Fruit fly (Drosophila melanogaster) whole organism, prepupa: ENCODE measurements around the gene DNaseII.
A peak's percentile ranks its signal among the peaks of the same experiment; 100 is the strongest.

Source experiments
- Blimp-1 ChIP-seq: fragments of 200-800 bp; sonication (Bioruptor generic); optimal IDR thresholded peaks from 3 replicates; lab custom pipeline; 2017; ENCODE audit warnings: missing biosample characterization, missing genetic modification characterization, mild to moderate bottlenecking, moderate library complexity, missing genetic modification reagents
- CG10631 ChIP-seq: fragments of 200-800 bp; sonication (Bioruptor generic); optimal IDR thresholded peaks from 2 replicates; lab custom pipeline; 2016; ENCODE audit warnings: missing biosample characterization, missing genetic modification characterization
- CG10669 ChIP-seq: fragments of 200-800 bp; sonication (Bioruptor generic); optimal IDR thresholded peaks from 3 replicates; lab custom pipeline; 2018; ENCODE audit warnings: missing biosample characterization, mild to moderate bottlenecking, missing genetic modification characterization, moderate library complexity
- CG11294 ChIP-seq: fragments of 200-800 bp; sonication (Bioruptor generic); IDR thresholded peaks from 2 replicates; pipeline ENCODE4 v1.3.6; 2022; ENCODE audit warnings: missing biosample characterization, missing genetic modification characterization
- CG11762 ChIP-seq: fragments of 200-800 bp; sonication (Bioruptor generic); optimal IDR thresholded peaks from 3 replicates; lab custom pipeline; 2016; ENCODE audit warnings: missing biosample characterization, missing genetic modification characterization; ENCODE audit not compliant: insufficient read depth
- CG15336 ChIP-seq: fragments of 200-800 bp; sonication (Bioruptor generic); IDR thresholded peaks from 2 replicates; pipeline ENCODE4 v1.3.6; 2022; ENCODE audit warnings: missing biosample characterization, missing genetic modification characterization
- CG16779 ChIP-seq: fragments of 200-800 bp; sonication (Bioruptor generic); optimal IDR thresholded peaks from 3 replicates; lab custom pipeline; 2017; ENCODE audit warnings: missing biosample characterization, mild to moderate bottlenecking, missing genetic modification characterization
- CG3032 ChIP-seq: fragments of 200-800 bp; optimal IDR thresholded peaks from 2 replicates; lab custom pipeline; 2019; ENCODE audit warnings: missing biosample characterization, mild to moderate bottlenecking, missing genetic modification characterization, moderate library complexity
- CG32006 ChIP-seq: fragments of 200-800 bp; sonication (Bioruptor generic); optimal IDR thresholded peaks from 3 replicates; lab custom pipeline; 2017; ENCODE audit warnings: missing biosample characterization, mild to moderate bottlenecking, missing genetic modification characterization
- CG3919 ChIP-seq: fragments of 200-800 bp; sonication (Bioruptor generic); optimal IDR thresholded peaks from 3 replicates; lab custom pipeline; 2016; ENCODE audit warnings: missing biosample characterization, missing genetic modification characterization
- CG4318 ChIP-seq: fragments of 200-800 bp; sonication (Bioruptor generic); optimal IDR thresholded peaks from 3 replicates; lab custom pipeline; 2017; ENCODE audit warnings: missing biosample characterization, mild to moderate bottlenecking, missing genetic modification characterization
- CG6163 ChIP-seq: fragments of 200-800 bp; sonication (Bioruptor generic); IDR thresholded peaks from 3 replicates; pipeline ENCODE4 v1.3.6; 2022; ENCODE audit warnings: missing biosample characterization, missing genetic modification characterization
- CG6792 ChIP-seq: fragments of 200-800 bp; sonication (Bioruptor generic); optimal IDR thresholded peaks from 3 replicates; lab custom pipeline; 2016; ENCODE audit warnings: missing biosample characterization, missing genetic modification characterization
- CG6854 ChIP-seq: fragments of 200-800 bp; sonication (Bioruptor generic); optimal IDR thresholded peaks from 2 replicates; lab custom pipeline; 2017; ENCODE audit warnings: missing biosample characterization, mild to moderate bottlenecking, missing genetic modification characterization
- CG8119 ChIP-seq: fragments of 200-800 bp; sonication (Bioruptor generic); IDR thresholded peaks from 3 replicates; pipeline ENCODE4 v1.3.6; 2022; ENCODE audit warnings: missing biosample characterization, missing genetic modification characterization
- CG8319 ChIP-seq: fragments of 200-800 bp; sonication (Bioruptor generic); optimal IDR thresholded peaks from 3 replicates; lab custom pipeline; 2016; ENCODE audit warnings: missing biosample characterization, missing genetic modification characterization
- CG8632 ChIP-seq: fragments of 200-800 bp; sonication (Bioruptor generic); optimal IDR thresholded peaks from 3 replicates; lab custom pipeline; 2016; ENCODE audit warnings: missing biosample characterization, missing genetic modification characterization
- CG9139 ChIP-seq: fragments of 200-800 bp; sonication (Bioruptor generic); optimal IDR thresholded peaks from 3 replicates; lab custom pipeline; 2017; ENCODE audit warnings: missing biosample characterization, mild to moderate bottlenecking, missing genetic modification characterization
- Eip78C ChIP-seq: fragments of 200-800 bp; sonication (Bioruptor generic); peaks from one replicate; lab custom pipeline; 2016; ENCODE audit warnings: missing biosample characterization, missing genetic modification characterization
- Eip93F ChIP-seq: fragments of 200-800 bp; sonication (Bioruptor generic); optimal IDR thresholded peaks from 2 replicates; lab custom pipeline; 2016; ENCODE audit warnings: missing biosample characterization, mild to moderate bottlenecking, missing genetic modification characterization
- Ets21C ChIP-seq: fragments of 200-800 bp; sonication (Bioruptor generic); optimal IDR thresholded peaks from 3 replicates; lab custom pipeline; 2016; ENCODE audit warnings: missing biosample characterization, missing genetic modification characterization
- Ets96B ChIP-seq: fragments of 200-800 bp; optimal IDR thresholded peaks from 2 replicates; lab custom pipeline; 2019; ENCODE audit warnings: missing biosample characterization, mild to moderate bottlenecking, missing genetic modification characterization, moderate library complexity
- Gug ChIP-seq: fragments of 200-800 bp; sonication (Bioruptor generic); IDR thresholded peaks from 2 replicates; pipeline ENCODE4 v1.3.6; 2022; ENCODE audit warnings: missing biosample characterization, missing genetic modification characterization
- Hr38 ChIP-seq: sonication (Bioruptor generic); optimal IDR thresholded peaks from 2 replicates; lab custom pipeline; 2016; ENCODE audit warnings: missing biosample characterization, missing genetic modification characterization
- Hr39 ChIP-seq: fragments of 200-800 bp; sonication (Bioruptor generic); optimal IDR thresholded peaks from 2 replicates; lab custom pipeline; 2016; ENCODE audit warnings: missing biosample characterization, missing genetic modification characterization
- Hr4 ChIP-seq: fragments of 200-800 bp; sonication (Bioruptor generic); optimal IDR thresholded peaks from 3 replicates; lab custom pipeline; 2016; ENCODE audit warnings: missing biosample characterization, missing genetic modification characterization
- Lpt ChIP-seq: fragments of 200-800 bp; sonication (Bioruptor generic); optimal IDR thresholded peaks from 3 replicates; lab custom pipeline; 2016; ENCODE audit warnings: missing biosample characterization, missing genetic modification characterization
- Met ChIP-seq: fragments of 200-800 bp; sonication (Bioruptor generic); optimal IDR thresholded peaks from 3 replicates; lab custom pipeline; 2016; ENCODE audit warnings: missing biosample characterization, missing genetic modification characterization
- OdsH ChIP-seq: fragments of 200-800 bp; sonication (Bioruptor generic); optimal IDR thresholded peaks from 3 replicates; lab custom pipeline; 2016; ENCODE audit warnings: missing biosample characterization, missing genetic modification characterization
- Sox102F ChIP-seq: fragments of 200-800 bp; sonication (Bioruptor generic); optimal IDR thresholded peaks from 2 replicates; lab custom pipeline; 2016; ENCODE audit warnings: missing biosample characterization, mild to moderate bottlenecking, missing genetic modification characterization
- Sox15 ChIP-seq: fragments of 200-800 bp; sonication (Bioruptor generic); optimal IDR thresholded peaks from 3 replicates; lab custom pipeline; 2016; ENCODE audit warnings: missing biosample characterization, missing genetic modification characterization
- achi ChIP-seq: fragments of 200-800 bp; sonication (Bioruptor generic); optimal IDR thresholded peaks from 3 replicates; lab custom pipeline; 2016; ENCODE audit warnings: missing biosample characterization, missing genetic modification characterization
- acj6 ChIP-seq: fragments of 200-800 bp; sonication (Bioruptor generic); optimal IDR thresholded peaks from 3 replicates; lab custom pipeline; 2016; ENCODE audit warnings: missing biosample characterization, missing genetic modification characterization
- dac ChIP-seq: fragments of 200-800 bp; sonication (Bioruptor generic); optimal IDR thresholded peaks from 2 replicates; lab custom pipeline; 2017; ENCODE audit warnings: missing biosample characterization, mild to moderate bottlenecking, missing genetic modification characterization
- esn ChIP-seq: fragments of 200-800 bp; sonication (Bioruptor generic); optimal IDR thresholded peaks from 2 replicates; lab custom pipeline; 2016; ENCODE audit warnings: missing biosample characterization, mild to moderate bottlenecking, missing genetic modification characterization, moderate library complexity
- fd59A ChIP-seq: fragments of 200-800 bp; sonication (Bioruptor generic); optimal IDR thresholded peaks from 2 replicates; lab custom pipeline; 2017; ENCODE audit warnings: missing biosample characterization, mild to moderate bottlenecking, missing genetic modification characterization, missing genetic modification reagents
- fd85E ChIP-seq: fragments of 200-800 bp; sonication (Bioruptor generic); optimal IDR thresholded peaks from 3 replicates; lab custom pipeline; 2016; ENCODE audit warnings: missing biosample characterization, missing genetic modification characterization
- fkh ChIP-seq: fragments of 200-800 bp; sonication (Bioruptor generic); optimal IDR thresholded peaks from 3 replicates; lab custom pipeline; 2017; ENCODE audit warnings: missing biosample characterization, mild to moderate bottlenecking, missing genetic modification characterization, moderate library complexity
- lz ChIP-seq: fragments of 200-800 bp; sonication (Bioruptor generic); optimal IDR thresholded peaks from 3 replicates; lab custom pipeline; 2016; ENCODE audit warnings: missing biosample characterization, missing genetic modification characterization
- net ChIP-seq: fragments of 200-800 bp; sonication (Bioruptor generic); optimal IDR thresholded peaks from 3 replicates; lab custom pipeline; 2016; ENCODE audit warnings: missing biosample characterization, missing genetic modification characterization
- pdm3 ChIP-seq: fragments of 200-800 bp; sonication (Bioruptor generic); optimal IDR thresholded peaks from 3 replicates; lab custom pipeline; 2016; ENCODE audit warnings: missing biosample characterization, missing genetic modification characterization
- salr ChIP-seq, 2 experiments: fragments of 200-800 bp; sonication (Bioruptor generic); optimal IDR thresholded peaks; 3 replicates each; lab custom pipeline; 2016 to 2018; ENCODE audit warnings: missing biosample characterization in 2 of 2, missing genetic modification characterization in 2 of 2, mild to moderate bottlenecking in 1 of 2
- spab ChIP-seq: fragments of 200-800 bp; sonication (Bioruptor generic); optimal IDR thresholded peaks from 2 replicates; lab custom pipeline; 2017; ENCODE audit warnings: missing biosample characterization, mild to moderate bottlenecking, missing genetic modification characterization, missing genetic modification reagents
- ss ChIP-seq, 2 experiments: fragments of 200-800 bp; sonication (Bioruptor generic); optimal IDR thresholded peaks; 2 replicates in 1 of 2; 3 replicates in 1 of 2; lab custom pipeline; 2017 to 2018; ENCODE audit warnings: mild to moderate bottlenecking in 2 of 2, missing biosample characterization in 2 of 2, missing genetic modification characterization in 2 of 2, moderate library complexity in 1 of 2
- svp ChIP-seq: fragments of 200-800 bp; sonication (Bioruptor generic); peaks from one replicate; lab custom pipeline; 2016; ENCODE audit warnings: missing biosample characterization, missing genetic modification characterization
- topi ChIP-seq: fragments of 200-800 bp; sonication (Bioruptor generic); optimal IDR thresholded peaks from 3 replicates; lab custom pipeline; 2016; ENCODE audit warnings: missing biosample characterization, missing genetic modification characterization
- vri ChIP-seq: fragments of 200-800 bp; sonication (Bioruptor generic); optimal IDR thresholded peaks from 3 replicates; lab custom pipeline; 2016; ENCODE audit warnings: missing biosample characterization, mild to moderate bottlenecking, missing genetic modification characterization

DNaseII gene

DNA sequence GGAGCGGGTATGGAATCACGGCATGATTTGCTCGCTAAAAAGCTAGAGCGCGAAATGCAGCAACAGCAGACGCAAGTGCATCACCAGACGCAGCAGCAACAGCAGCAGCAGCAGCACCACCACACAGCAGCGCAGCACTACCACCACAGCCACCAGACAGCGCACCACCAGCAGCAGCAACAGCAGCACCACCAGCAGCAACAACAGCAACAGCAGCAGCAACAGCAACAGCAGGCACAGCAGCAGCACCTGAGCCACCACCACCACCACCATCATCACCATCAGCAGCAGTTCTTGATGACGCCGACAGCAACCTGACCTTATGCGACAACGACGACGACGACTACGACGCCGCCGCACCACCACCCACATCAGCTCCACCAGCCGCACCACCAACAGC lies 6.0 kb upstream of the DNaseII start:
- TF ChIP-seq CG9139 (GFP tag; lab: Kevin White, UChicago): no peak
- no peak for TF ChIP-seq achi (GFP tag; lab: Kevin White, UChicago)
- no peak for TF ChIP-seq svp (GFP tag; lab: Kevin White, UChicago)
- TF ChIP-seq dac (GFP tag; lab: Kevin White, UChicago): no peak
- no peak for TF ChIP-seq CG6854 (GFP tag; lab: Kevin White, UChicago)
- TF ChIP-seq Sox102F: no peak
- TF ChIP-seq CG10669 (GFP tag; lab: Kevin White, UChicago): no peak
- TF ChIP-seq Ets96B: no peak
- TF ChIP-seq net (GFP tag; lab: Kevin White, UChicago): no peak
- no peak for TF ChIP-seq Gug (GFP tag; lab: Robert Waterston, UW)
- TF ChIP-seq Hr4 (GFP tag; lab: Kevin White, UChicago): no peak
- no peak for TF ChIP-seq Blimp-1 (GFP tag; lab: Kevin White, UChicago)
- no peak for TF ChIP-seq Eip78C (GFP tag; lab: Kevin White, UChicago)
- TF ChIP-seq CG11294 (GFP tag; lab: Robert Waterston, UW): no peak
- TF ChIP-seq fd59A (GFP tag; lab: Kevin White, UChicago): no peak
- no peak for TF ChIP-seq Eip93F (GFP tag; lab: Kevin White, UChicago)
- no peak for TF ChIP-seq CG6792 (GFP tag; lab: Kevin White, UChicago)
- TF ChIP-seq vri (GFP tag; lab: Kevin White, UChicago): no peak
- no peak for TF ChIP-seq CG8119
- no peak for TF ChIP-seq CG8319

DNA sequence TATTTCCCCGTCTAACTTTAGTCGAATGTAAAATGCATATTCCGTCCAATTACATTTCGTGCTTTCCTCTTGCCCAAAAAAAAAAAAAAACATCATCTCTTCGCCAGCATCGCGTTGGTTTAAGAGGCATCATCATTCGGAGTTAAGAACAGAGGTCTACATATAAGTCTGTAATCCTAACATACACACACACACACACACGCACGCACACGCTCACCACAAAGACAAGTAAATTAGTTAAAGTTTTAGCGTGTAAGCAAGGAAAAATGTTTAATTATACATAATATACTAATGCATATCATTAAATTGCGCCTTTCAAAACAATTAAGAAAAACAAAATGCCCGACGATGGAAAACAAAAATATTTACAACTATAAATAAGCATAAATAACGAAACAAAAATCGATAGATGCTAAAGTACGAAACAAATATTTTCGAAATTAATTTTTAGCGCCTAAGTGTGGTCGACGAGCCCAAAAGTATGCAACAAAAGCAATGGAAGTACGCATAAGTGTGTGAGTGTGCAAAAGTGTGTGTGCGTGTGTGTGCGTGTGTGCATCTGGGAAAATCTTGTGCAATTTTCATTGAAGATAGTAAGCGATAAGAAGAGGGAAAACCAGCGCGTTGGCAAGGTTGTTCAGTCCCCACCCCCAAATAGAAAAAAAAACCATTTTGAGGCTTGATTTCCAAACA lies 3.3 kb upstream of the DNaseII start:
- TF ChIP-seq CG10669 (GFP tag; lab: Kevin White, UChicago) (no peak), Hr4 (GFP tag; lab: Kevin White, UChicago) (no peak), lz (no peak)
- TF ChIP-seq, all 60 proteins: peak for 0

DNA sequence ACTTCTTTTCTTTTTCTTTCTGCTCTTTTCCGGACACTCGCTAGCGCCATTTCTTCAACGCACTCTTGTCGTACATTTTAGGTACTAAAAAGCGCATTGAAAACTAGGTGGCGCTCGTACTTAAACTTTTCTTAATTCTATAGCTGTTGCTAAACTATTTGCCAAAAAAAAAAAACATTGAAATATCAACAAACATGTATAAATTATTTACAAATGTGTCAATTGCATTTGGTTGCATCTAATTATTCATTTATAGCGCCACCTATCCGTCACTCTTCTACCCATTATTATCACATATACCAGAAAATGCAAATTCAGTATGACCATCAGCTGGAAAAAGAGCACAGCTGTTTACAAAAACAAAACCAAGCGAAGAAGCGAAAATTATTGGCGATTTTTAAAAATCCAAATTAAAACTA lies 2.1 kb downstream of the DNaseII start, which contains the start of gene CG7785:
CG7785 (plus strand) TSS at position 340 of the 419 bp plus-strand sequence.
- TF ChIP-seq Eip78C (GFP tag; lab: Kevin White, UChicago) (peak; percentile 77), salr (GFP tag; optimal IDR thresholded peaks at IDR 0.05; lab: Kevin White, UChicago) (no peak), Hr4 (GFP tag; lab: Kevin White, UChicago) (no peak), acj6 (peak; percentile 43), Hr39 (GFP tag; lab: Kevin White, UChicago) (peak; percentile 59), Hr38 (GFP tag; lab: Kevin White, UChicago) (no peak), esn (GFP tag; lab: Kevin White, UChicago) (peak; percentile 67), Sox102F (peak; percentile 7), Met (GFP tag; lab: Kevin White, UChicago) (peak; percentile 57), Lpt (GFP tag; lab: Kevin White, UChicago) (no peak), CG8119 (no peak), CG6792 (GFP tag; lab: Kevin White, UChicago) (peak; percentile 3), CG3032 (tag; lab: Kevin White, UChicago) (peak; percentile 26), CG10631 (GFP tag; lab: Kevin White, UChicago) (no peak), fkh (GFP tag; lab: Kevin White, UChicago) (no peak), ss (GFP tag; optimal IDR thresholded peaks at IDR 0.05; lab: Kevin White, UChicago) (no peak), CG15336 (GFP tag; lab: Robert Waterston, UW) (no peak), OdsH (GFP tag; lab: Kevin White, UChicago) (peak; percentile 36), vri (GFP tag; lab: Kevin White, UChicago) (peak; percentile 8), pdm3 (peak; percentile 30), CG11762 (GFP tag; lab: Kevin White, UChicago) (no peak), CG32006 (peak; percentile 3), spab (no peak), topi (GFP tag; lab: Kevin White, UChicago) (peak; percentile 39), CG4318 (GFP tag; lab: Kevin White, UChicago) (no peak), CG16779 (tag; lab: Kevin White, UChicago) (no peak), Gug (GFP tag; lab: Robert Waterston, UW) (no peak), fd59A (GFP tag; lab: Kevin White, UChicago) (no peak), CG3919 (GFP tag; lab: Kevin White, UChicago) (peak; percentile 34), CG8632 (no peak), CG6163 (GFP tag; lab: Robert Waterston, UW) (no peak), Ets21C (GFP tag; lab: Kevin White, UChicago) (no peak), dac (GFP tag; lab: Kevin White, UChicago) (peak; percentile 6), fd85E (GFP tag; lab: Kevin White, UChicago) (no peak), Sox15 (GFP tag; lab: Kevin White, UChicago) (no peak)
